Worm (Caenorhabditis elegans) whole organism, L4/young adult: ENCODE results near the gene R02D5.8.
A peak's percentile ranks its signal among the peaks of the same experiment; 100 is the strongest.

Experiments
- W03F9.2 ChIP-seq: fragments of 150-350 bp; optimal IDR thresholded peaks from 2 replicates; lab custom pipeline; 2014; ENCODE audit warnings: missing biosample characterization, missing genetic modification characterization
- dao-5 ChIP-seq: sonication (generic microtip); optimal IDR thresholded peaks from 2 replicates; lab custom pipeline; 2016; ENCODE audit warnings: missing genotype, missing genetic modification characterization, moderate library complexity, missing compliant biosample characterization
- him-1 ChIP-seq: sonication (generic microtip); optimal IDR thresholded peaks from 2 replicates; lab custom pipeline; 2016; ENCODE audit warnings: missing genotype, missing genetic modification reagents, missing genetic modification characterization, missing compliant biosample characterization

R02D5.8 gene

DNA sequence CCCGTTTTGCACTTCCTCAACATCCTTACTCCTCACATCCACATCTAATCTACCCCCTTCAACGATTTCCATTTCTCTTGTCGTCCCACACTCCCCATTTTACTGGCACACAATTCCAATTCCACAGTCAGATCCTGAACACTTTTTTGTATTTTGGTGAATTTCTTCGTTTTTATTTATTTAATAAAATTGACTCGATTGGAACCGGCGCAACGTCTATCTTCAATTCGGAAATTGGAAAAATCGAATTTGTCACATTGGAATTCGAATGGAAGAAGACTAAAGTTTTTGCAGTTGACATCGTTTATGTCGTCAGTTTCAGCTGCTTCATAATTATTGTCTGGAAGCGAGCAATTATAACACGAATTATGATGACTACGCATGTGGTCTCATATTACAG is 8.0 kb upstream of the R02D5.8 start:
- TF ChIP-seq dao-5 (tag; lab: Kevin White, UChicago) (no peak), him-1 (no peak), W03F9.2 (tag; lab: Kevin White, UChicago) (no peak)

DNA sequence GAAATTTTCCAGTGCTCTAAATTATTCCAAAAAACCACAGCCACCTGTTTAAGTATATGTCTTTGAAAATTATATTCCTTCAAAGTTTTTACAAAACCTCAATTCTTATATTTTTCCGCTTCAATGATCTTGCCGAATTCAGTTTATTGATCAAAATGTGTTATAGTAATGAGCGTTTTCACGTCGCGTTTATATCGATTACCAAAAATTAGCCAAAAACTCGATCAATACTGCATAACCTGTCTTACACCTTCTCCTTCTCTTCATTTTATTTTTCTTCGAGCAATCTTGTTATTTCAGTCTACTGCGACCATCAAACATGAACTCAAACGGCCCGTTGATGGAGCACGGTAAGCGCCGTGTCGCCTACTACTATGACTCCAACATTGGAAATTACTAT is 5.9 kb upstream of the R02D5.8 start, which contains the start of gene hda-1:
Gene hda-1 (plus strand): TSS at position 301 of the 400 bp plus-strand sequence.
- TF ChIP-seq him-1 = no peak
- TF ChIP-seq dao-5 (tag; lab: Kevin White, UChicago) = no peak
- TF ChIP-seq W03F9.2 (tag; lab: Kevin White, UChicago) = no peak

ce11 chrV:14523788-14524582 is 4.8 kb upstream of the R02D5.8 start, which contains the start of gene ril-1:
Gene ril-1, minus strand, starts transcription at chrV:14524129.
- TF ChIP-seq him-1 (no peak), W03F9.2 (tag; lab: Kevin White, UChicago) (peak; percentile 50)

DNA sequence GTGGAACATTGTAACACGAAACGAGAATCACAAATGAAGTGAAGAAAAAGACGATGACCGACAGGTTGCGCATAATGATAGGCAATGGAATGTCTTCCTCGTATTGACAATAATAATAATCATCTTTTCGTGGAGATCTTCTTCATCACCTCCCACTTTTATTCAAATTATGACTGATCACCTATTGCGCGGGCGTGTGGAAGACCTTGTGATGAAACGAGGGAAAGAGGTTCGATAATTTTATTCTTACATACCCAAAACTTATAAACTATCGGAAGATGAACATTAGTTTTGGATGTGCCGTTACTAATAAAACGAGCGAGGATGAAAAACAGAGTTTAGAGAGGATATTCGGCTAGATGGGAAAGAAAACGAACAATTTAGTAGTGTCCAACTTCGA is 3.9 kb upstream of the R02D5.8 start, which contains the start of gene C53A5.2:
Gene C53A5.2 (minus strand): TSS at position 101 of the 400 bp plus-strand sequence.
- TF ChIP-seq W03F9.2 (tag; lab: Kevin White, UChicago) (no peak), him-1 (no peak), dao-5 (tag; lab: Kevin White, UChicago) (no peak)

DNA sequence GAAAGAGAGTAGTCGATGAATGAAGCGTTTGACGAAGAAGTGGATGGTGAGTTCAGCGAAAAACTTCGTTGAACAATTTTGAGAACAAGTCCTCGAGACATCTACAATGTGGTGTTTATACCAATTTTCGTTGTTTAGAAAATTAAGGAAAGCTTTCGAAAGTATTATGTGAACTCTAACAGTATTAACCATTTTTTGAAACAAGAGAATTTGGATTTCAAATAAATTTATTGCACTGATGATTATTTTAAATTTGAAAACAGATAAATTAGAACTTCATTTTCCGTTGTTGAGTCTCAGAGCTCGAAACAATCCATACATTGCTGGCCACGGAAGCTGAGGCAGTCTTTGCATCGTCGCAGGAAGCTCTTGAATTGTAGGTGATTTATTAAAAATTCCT is 3.3 kb upstream of the R02D5.8 start, which contains the start of gene C53A5.16:
Gene C53A5.16 (minus strand): TSS at position 101 of the 400 bp plus-strand sequence.
- TF ChIP-seq him-1 (no peak), dao-5 (tag; lab: Kevin White, UChicago) (no peak), W03F9.2 (tag; lab: Kevin White, UChicago) (no peak)

DNA sequence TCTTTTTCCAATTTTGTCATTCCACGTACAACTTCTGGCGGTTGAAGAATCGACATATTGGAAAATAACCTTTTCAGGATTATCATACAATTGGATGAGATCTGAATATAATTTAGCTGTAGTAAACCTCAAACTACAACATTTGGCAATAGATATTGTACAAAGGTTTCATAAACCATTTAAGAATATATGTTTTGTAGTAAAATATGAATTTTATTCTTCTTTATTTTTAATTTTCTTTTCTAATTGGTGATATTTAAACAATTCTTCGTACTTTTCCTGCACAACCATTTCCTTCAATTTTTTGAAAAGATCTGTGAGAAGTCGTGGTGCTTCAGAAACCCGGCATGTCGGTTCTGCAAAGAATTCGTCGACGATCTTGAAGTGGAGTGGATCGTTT is 1.8 kb upstream of the R02D5.8 start, which contains the start of gene C53A5.17:
Gene C53A5.17 (minus strand): TSS at position 101 of the 400 bp plus-strand sequence.
- TF ChIP-seq him-1 (no peak), W03F9.2 (tag; lab: Kevin White, UChicago) (no peak), dao-5 (tag; lab: Kevin White, UChicago) (no peak)

DNA sequence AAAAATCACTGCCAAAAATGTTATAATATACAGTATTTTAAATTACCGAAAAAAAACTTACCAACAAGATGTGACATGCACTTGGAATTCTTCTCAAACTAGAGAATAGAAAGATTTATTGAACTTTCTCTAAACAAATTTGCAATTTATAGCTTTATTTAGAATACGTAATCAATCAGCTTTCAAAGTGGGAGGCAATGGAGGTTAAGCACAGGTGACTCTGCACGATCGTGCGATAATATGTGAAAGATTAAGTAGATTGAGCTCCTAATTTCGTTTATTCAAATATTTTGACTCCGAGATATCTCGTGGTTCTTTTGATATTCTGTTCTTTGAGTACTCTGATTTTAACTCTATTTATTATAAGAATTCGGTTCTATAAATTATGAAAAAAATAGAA is 1.2 kb downstream of the R02D5.8 start, which contains the start of gene R02D5.6:
Gene R02D5.6 (minus strand): TSS at position 101 of the 400 bp plus-strand sequence.
- TF ChIP-seq W03F9.2 (tag; lab: Kevin White, UChicago) (no peak), him-1 (no peak), dao-5 (tag; lab: Kevin White, UChicago) (no peak)

ce11 chrV:14510746-14511145 is 8.4 kb downstream of the R02D5.8 start, which contains the start of gene R02D5.9:
Gene R02D5.9, minus strand, starts transcription at chrV:14511123.
- TF ChIP-seq W03F9.2 (tag; lab: Kevin White, UChicago) = no peak
- TF ChIP-seq him-1 = no peak
- TF ChIP-seq dao-5 (tag; lab: Kevin White, UChicago) = no peak

- TF ChIP-seq dao-5 (tag; lab: Kevin White, UChicago) (no peak), him-1 (no peak), W03F9.2 (tag; lab: Kevin White, UChicago) (no peak)
Observed at ce11 chrV:14508556-14508955, 10.6 kb downstream of the R02D5.8 start.

ce11 chrV:14508005-14508521 is 11.1 kb downstream of the R02D5.8 start, which contains the start of gene R02D5.1:
Gene R02D5.1, plus strand, starts transcription at chrV:14508249.
- no peak for TF ChIP-seq W03F9.2 (tag; lab: Kevin White, UChicago)
- TF ChIP-seq dao-5 (tag; lab: Kevin White, UChicago) = no peak
- no peak for TF ChIP-seq him-1

DNA sequence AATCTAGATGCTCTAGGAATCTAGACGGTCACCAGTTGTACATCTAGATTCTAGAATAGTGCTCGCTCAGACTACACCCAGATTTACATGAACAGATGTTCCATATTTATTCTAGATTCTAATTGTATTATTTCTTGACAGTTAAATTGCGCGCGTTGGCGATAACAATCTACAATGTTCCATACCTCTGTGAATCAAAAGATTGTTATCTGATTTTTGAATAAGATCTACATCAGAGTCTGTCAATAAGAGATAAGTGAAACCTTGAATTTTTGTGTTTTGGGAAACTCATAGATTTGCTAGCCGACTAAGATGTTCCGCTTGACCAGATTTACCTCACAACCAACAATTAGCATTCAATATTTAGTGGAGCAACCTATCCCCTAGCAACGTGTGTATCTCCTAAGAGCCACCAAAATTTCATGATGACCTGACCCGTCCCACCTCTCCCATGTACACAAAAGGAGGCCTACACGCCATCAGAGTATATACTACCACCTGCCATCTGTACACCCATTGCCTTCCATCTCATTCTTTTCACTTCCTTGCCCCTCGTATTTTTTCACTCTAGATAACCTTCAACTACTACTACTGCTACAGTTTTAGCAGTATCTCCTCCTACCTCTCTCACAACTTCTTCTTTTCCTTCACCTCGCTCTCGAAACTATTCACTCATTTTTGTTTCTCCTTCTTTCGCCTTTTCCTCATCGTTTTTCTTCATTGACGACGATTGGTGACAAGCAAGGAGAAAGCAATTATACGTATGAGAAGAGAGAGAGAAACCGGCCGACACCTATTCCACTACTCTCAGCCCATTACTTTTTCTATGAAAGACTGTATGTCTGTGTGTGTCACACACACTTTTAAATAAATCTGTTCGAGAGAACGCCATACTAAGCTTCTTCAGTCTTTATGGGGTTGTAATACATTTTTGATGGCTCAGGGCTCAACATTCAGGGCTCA is 12.2 kb downstream of the R02D5.8 start:
- TF ChIP-seq dao-5 (tag; lab: Kevin White, UChicago) (no peak), him-1 (no peak), W03F9.2 (tag; lab: Kevin White, UChicago) (no peak)

DNA sequence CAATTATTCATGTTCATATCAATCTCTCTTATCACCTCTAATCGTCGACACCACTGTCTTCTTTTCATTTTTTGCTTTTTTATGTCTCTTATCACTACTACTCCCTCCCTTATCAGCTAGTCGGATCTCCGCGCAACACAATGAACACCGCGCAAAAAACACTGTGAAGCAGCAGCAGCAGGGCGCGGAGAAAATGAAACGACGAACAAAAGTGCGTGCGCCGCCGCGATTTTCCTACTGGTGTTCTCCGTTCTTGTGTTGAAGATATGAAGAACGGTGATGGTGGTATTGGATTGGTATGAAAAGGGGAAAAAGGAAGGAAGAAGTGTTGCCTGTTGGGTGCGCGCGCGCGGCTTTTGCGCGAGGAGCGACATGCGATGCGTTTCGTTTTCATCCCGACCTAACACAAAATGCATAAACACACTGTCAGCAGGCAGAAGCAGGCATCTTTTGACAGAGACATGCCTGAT is 13.4 kb downstream of the R02D5.8 start:
- no peak for TF ChIP-seq W03F9.2 (tag; lab: Kevin White, UChicago)
- no peak for TF ChIP-seq him-1
- no peak for TF ChIP-seq dao-5 (tag; lab: Kevin White, UChicago)

ce11 chrV:14504774-14505173 is 14.4 kb downstream of the R02D5.8 start:
- TF ChIP-seq him-1 = no peak
- no peak for TF ChIP-seq W03F9.2 (tag; lab: Kevin White, UChicago)
- TF ChIP-seq dao-5 (tag; lab: Kevin White, UChicago) = no peak
